Fruit fly (Drosophila melanogaster): ENCODE measurements around the gene Acp26Ab.

Acp26Ab gene

dm6 chr2L:5892762-5893161 lies at the start of gene Acp26Ab:
Acp26Ab (minus strand) TSS chr2L:5892862.
- TF ChIP-seq CG8478 (optimal IDR thresholded peaks at IDR 0.05), result no peak

dm6 chr2L:5927363-5927762 lies 34.7 kb upstream of the Acp26Ab start:
- no peak for TF ChIP-seq CTCF (optimal IDR thresholded peaks at IDR 0.05)

- TF ChIP-seq CG8478 (optimal IDR thresholded peaks at IDR 0.05) (no peak), CTCF (optimal IDR thresholded peaks at IDR 0.05) (no peak)
Measured at dm6 chr2L:5925637-5926036, 33.0 kb upstream of the Acp26Ab start, which contains the start of gene dsf. dsf (plus strand) TSS chr2L:5925937.

DNA sequence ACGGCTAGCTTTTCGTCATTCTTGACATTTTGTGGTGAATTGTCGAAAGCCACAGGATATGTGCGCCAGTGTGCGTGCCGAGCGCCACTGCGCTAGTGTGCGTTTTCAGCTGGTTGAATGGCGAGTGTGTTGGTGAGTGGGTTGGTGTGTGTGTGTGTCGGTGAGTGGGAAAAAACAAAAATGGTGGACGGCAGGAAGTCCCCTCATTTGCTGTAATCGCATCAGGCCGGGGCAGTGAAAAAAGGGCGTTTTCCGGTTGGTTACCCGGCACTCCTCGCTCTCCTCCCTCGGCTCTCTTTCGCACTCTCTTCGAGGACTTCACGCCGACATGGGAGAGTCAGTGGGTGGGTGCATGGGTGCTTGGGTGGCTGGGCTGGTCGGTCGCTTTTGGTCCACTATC lies 32.5 kb upstream of the Acp26Ab start:
- TF ChIP-seq CTCF (optimal IDR thresholded peaks at IDR 0.05) (no peak), CG8478 (optimal IDR thresholded peaks at IDR 0.05) (no peak)

DNA sequence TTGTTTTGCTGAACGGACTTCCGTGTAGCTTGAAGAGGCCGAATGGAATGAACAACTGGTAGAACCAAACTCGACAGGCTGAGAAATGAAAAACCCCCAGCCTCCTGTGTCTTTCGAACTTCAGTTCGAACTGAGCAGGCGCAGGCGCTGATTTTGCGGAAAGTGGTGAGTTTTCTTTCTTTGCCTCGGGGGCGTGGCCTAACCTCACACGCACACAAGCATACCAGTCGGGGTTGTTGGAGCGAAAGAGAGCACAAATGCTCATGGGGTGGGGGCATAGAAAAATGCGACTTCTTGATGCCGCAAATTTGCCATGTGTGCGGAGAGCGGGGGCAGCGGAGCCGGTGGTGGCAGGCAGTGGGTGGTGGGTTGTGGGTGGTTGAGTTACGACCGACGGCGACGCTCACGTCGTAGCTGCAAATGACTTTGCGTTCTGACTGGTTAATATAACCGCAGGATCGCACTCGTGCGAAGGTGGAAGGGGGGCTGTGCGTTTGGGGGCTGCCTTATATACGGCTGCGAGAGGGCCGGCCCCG lies 31.0 kb upstream of the Acp26Ab start, which contains the start of gene CG9016:
TSS of gene CG9016 (minus strand) at position 51 of the 536 bp plus-strand sequence.
- TF ChIP-seq CTCF (optimal IDR thresholded peaks at IDR 0.05), result no peak
- TF ChIP-seq CG8478 (optimal IDR thresholded peaks at IDR 0.05), result no peak

DNA sequence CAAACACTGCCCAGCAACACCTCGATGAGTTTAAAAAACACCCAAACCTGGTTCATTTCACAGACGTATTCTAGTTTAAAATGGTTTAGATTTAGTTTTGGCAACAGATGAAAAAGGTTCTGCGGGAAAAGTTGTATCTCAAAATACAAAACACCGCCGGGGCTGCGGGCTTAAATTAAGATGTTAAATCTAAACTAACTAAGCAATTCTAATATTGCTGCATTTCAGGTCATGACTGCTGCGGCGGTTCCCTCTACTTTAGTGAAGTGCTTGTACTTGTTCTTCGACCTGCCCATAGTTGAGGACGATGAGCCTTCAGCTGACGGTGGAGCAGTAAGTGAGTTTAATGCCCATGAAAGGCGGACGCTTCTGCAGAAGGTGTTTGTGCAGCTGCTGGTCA lies 17.5 kb upstream of the Acp26Ab start, which contains the start of gene CG14000:
TSS of gene CG14000 (minus strand) at position 101 of the 400 bp plus-strand sequence.
- no peak for TF ChIP-seq CTCF (optimal IDR thresholded peaks at IDR 0.05)

dm6 chr2L:5906893-5907850 lies 14.5 kb upstream of the Acp26Ab start, which contains the start of gene bchs:
bchs (plus strand) TSS chr2L:5907169.
- no peak for TF ChIP-seq CG8478 (optimal IDR thresholded peaks at IDR 0.05)
- no peak for TF ChIP-seq CTCF (optimal IDR thresholded peaks at IDR 0.05)

dm6 chr2L:5904585-5904984 lies 11.9 kb upstream of the Acp26Ab start, which contains the start of gene CG9021:
CG9021 (minus strand) TSS chr2L:5904689.
- TF ChIP-seq CTCF (optimal IDR thresholded peaks at IDR 0.05), result no peak
- no peak for TF ChIP-seq CG8478 (optimal IDR thresholded peaks at IDR 0.05)

DNA sequence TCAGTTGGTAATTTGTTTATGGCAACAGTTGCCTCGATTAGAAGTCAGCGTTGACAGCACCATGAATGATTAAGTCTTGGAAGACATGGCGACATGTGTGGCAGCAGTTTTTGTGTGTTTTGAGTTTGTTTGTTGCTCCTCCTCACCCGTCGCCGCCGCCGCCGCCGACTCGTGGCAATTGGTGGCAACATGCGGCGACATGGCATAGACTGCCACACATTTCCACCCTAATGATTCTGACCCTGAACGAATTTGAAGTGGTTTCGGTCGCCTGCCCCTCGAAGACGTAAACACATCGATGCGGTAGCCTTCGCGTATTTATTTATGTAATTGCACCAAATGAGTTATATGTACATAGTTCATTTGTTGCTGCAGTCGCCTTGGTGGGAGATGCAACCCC lies 10.2 kb upstream of the Acp26Ab start:
- TF ChIP-seq CG8478 (optimal IDR thresholded peaks at IDR 0.05) (no peak), CTCF (optimal IDR thresholded peaks at IDR 0.05) (no peak)

- TF ChIP-seq CG8478 (optimal IDR thresholded peaks at IDR 0.05), result no peak
- TF ChIP-seq CTCF (optimal IDR thresholded peaks at IDR 0.05), result no peak
Measured at dm6 chr2L:5901553-5901952, 8.9 kb upstream of the Acp26Ab start.

- TF ChIP-seq CG8478 (optimal IDR thresholded peaks at IDR 0.05) (no peak), CTCF (optimal IDR thresholded peaks at IDR 0.05) (no peak)
Measured at dm6 chr2L:5899170-5899708, 6.6 kb upstream of the Acp26Ab start.

dm6 chr2L:5894533-5894932 lies 1.9 kb upstream of the Acp26Ab start:
- no peak for TF ChIP-seq CTCF (optimal IDR thresholded peaks at IDR 0.05)
- TF ChIP-seq CG8478 (optimal IDR thresholded peaks at IDR 0.05), result no peak

dm6 chr2L:5893796-5894195 lies 1.1 kb upstream of the Acp26Ab start, which contains the start of gene Acp26Aa:
Acp26Aa (minus strand) TSS chr2L:5893896.
- TF ChIP-seq CTCF (optimal IDR thresholded peaks at IDR 0.05) (no peak), CG8478 (optimal IDR thresholded peaks at IDR 0.05) (no peak)

DNA sequence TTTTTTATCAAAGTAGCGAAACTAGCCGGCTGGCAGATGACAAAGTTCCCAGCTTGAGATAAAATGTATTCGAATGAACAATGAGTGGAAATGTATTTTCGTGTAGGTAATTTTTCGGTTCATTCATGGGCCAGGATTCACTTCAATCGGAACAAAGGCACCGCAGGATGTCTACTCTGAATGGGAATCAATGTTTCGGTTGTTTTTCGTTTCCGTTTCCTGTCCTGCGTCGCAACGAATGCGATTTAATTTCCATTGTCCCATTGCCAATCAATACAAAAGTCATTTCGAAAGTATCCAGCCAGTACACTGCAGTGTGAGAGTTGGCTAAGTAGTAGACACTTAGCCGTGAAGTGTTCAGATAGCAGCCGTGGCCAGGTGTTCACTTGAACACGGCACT lies 2.1 kb downstream of the Acp26Ab start:
- TF ChIP-seq CTCF (optimal IDR thresholded peaks at IDR 0.05) (no peak), CG8478 (optimal IDR thresholded peaks at IDR 0.05) (no peak)

dm6 chr2L:5886955-5887354 lies 5.7 kb downstream of the Acp26Ab start:
- no peak for TF ChIP-seq CG8478 (optimal IDR thresholded peaks at IDR 0.05)
- no peak for TF ChIP-seq CTCF (optimal IDR thresholded peaks at IDR 0.05)

DNA sequence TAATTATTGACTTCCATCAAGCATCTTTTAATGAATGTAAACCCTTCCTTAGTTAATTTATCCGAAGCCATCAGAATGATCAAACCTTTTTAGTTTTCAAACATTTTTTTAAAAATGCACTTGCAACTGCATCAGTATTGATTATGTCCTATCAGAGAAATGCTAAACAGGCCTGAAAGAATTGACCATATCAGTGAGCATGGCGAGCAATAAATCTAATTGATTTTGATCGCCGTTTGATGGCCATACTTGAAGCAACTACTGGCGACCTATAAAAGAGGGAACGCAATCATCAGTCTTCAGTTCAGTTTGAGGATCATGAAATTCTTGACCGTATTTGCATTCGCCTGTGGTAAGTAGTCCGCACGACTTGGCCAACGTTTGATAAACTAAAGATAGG lies 7.0 kb downstream of the Acp26Ab start, which contains the start of gene CG9029:
TSS of gene CG9029 (plus strand) at position 301 of the 400 bp plus-strand sequence.
- TF ChIP-seq CTCF (optimal IDR thresholded peaks at IDR 0.05) (no peak), CG8478 (optimal IDR thresholded peaks at IDR 0.05) (no peak)

Measured in S2 (cell line).